Fruit fly (Drosophila melanogaster) whole organism, embryonic: Measurements from ENCODE around the gene Fit2.

Source experiments
- Atf-2 ChIP-seq: fragments of 200-800 bp; sonication (Bioruptor generic); optimal IDR thresholded peaks from 2 replicates; lab custom pipeline; 2016; ENCODE audit warnings: missing biosample characterization, missing genetic modification characterization
- B-H1 ChIP-seq: fragments of 200-800 bp; sonication (Bioruptor generic); IDR thresholded peaks from 3 replicates; pipeline ENCODE4 v1.3.6; 2022; ENCODE audit warnings: missing biosample characterization, missing genetic modification characterization
- B-H2 ChIP-seq: fragments of 200-800 bp; sonication (Bioruptor generic); optimal IDR thresholded peaks from 2 replicates; lab custom pipeline; 2018; ENCODE audit warnings: missing biosample characterization, mild to moderate bottlenecking, missing genetic modification characterization
- Bteb2 ChIP-seq: fragments of 200-800 bp; sonication (Bioruptor generic); optimal IDR thresholded peaks from 2 replicates; lab custom pipeline; 2016; ENCODE audit warnings: missing biosample characterization, missing genetic modification characterization
- CG10565 ChIP-seq: fragments of 200-800 bp; sonication (Bioruptor generic); optimal IDR thresholded peaks from 3 replicates; lab custom pipeline; 2016; ENCODE audit warnings: missing biosample characterization, mild to moderate bottlenecking, missing genetic modification characterization
- CG10654 ChIP-seq: fragments of 200-800 bp; sonication (Bioruptor generic); optimal IDR thresholded peaks from 2 replicates; lab custom pipeline; 2016; ENCODE audit warnings: missing biosample characterization, missing genetic modification characterization
- CG13296 ChIP-seq: fragments of 200-800 bp; sonication (Bioruptor generic); optimal IDR thresholded peaks from 3 replicates; lab custom pipeline; 2018; ENCODE audit warnings: missing biosample characterization, mild to moderate bottlenecking, missing genetic modification characterization
- CG14860 ChIP-seq: fragments of 200-800 bp; sonication (Bioruptor generic); IDR thresholded peaks from 3 replicates; pipeline ENCODE4 v1.3.6; 2022; ENCODE audit warnings: missing biosample characterization, missing genetic modification characterization; ENCODE audit not compliant: partially characterized antibody
- CG1529 ChIP-seq: fragments of 200-800 bp; sonication (Bioruptor generic); optimal IDR thresholded peaks from 3 replicates; lab custom pipeline; 2018; ENCODE audit warnings: missing biosample characterization, missing genetic modification characterization
- CG15696 ChIP-seq: fragments of 200-800 bp; sonication (Bioruptor generic); optimal IDR thresholded peaks from 2 replicates; lab custom pipeline; 2019; ENCODE audit warnings: missing biosample characterization, mild to moderate bottlenecking, missing genetic modification characterization, moderate library complexity
- CG1602 ChIP-seq: fragments of 200-800 bp; sonication (Bioruptor generic); optimal IDR thresholded peaks from 3 replicates; lab custom pipeline; 2016; ENCODE audit warnings: missing biosample characterization, missing genetic modification characterization
- CG1792 ChIP-seq: fragments of 200-800 bp; sonication (Bioruptor generic); optimal IDR thresholded peaks from 2 replicates; lab custom pipeline; 2016; ENCODE audit warnings: missing biosample characterization, missing genetic modification characterization
- CG18599 ChIP-seq: fragments of 200-800 bp; sonication (Bioruptor generic); optimal IDR thresholded peaks from 3 replicates; lab custom pipeline; 2017; ENCODE audit warnings: missing biosample characterization, missing genetic modification characterization, mild to moderate bottlenecking, moderate library complexity, missing genetic modification reagents
- CG18764 ChIP-seq: fragments of 200-800 bp; sonication (Bioruptor generic); optimal IDR thresholded peaks from 3 replicates; lab custom pipeline; 2016; ENCODE audit warnings: missing biosample characterization, missing genetic modification characterization
- CG3726 ChIP-seq: fragments of 200-800 bp; sonication (Bioruptor generic); IDR thresholded peaks from 3 replicates; pipeline ENCODE4, ENCODE4 v1.3.6; 2022; ENCODE audit warnings: missing biosample characterization, missing genetic modification characterization
- CG3838 ChIP-seq: fragments of 200-800 bp; sonication (Bioruptor generic); optimal IDR thresholded peaks from 3 replicates; lab custom pipeline; 2016; ENCODE audit warnings: missing biosample characterization, missing genetic modification characterization
- CG6813 ChIP-seq: fragments of 200-800 bp; sonication (Bioruptor generic); optimal IDR thresholded peaks from 2 replicates; lab custom pipeline; 2017; ENCODE audit warnings: missing biosample characterization, missing genetic modification characterization, mild to moderate bottlenecking, moderate library complexity, missing genetic modification reagents
- CG9932 ChIP-seq: fragments of 200-800 bp; sonication (Bioruptor generic); IDR thresholded peaks from 2 replicates; pipeline ENCODE4 v1.3.6; 2022; ENCODE audit warnings: missing biosample characterization, missing genetic modification characterization
- CoRest ChIP-seq: fragments of 200-800 bp; sonication (Bioruptor generic); optimal IDR thresholded peaks from 3 replicates; lab custom pipeline; 2018; ENCODE audit warnings: missing biosample characterization, mild to moderate bottlenecking, missing genetic modification characterization, moderate library complexity
- Dll ChIP-seq: fragments of 200-800 bp; sonication (Bioruptor generic); IDR thresholded peaks from 4 replicates; pipeline ENCODE4 v1.3.6; 2022; ENCODE audit warnings: missing biosample characterization, missing genetic modification characterization; ENCODE audit not compliant: partially characterized antibody
- Gug ChIP-seq: fragments of 200-800 bp; sonication (Bioruptor generic); IDR thresholded peaks from 4 replicates; pipeline ENCODE4 v1.3.6; 2022; ENCODE audit warnings: missing biosample characterization, missing genetic modification characterization
- HHEX ChIP-seq: fragments of 200-800 bp; sonication (Bioruptor generic); optimal IDR thresholded peaks from 3 replicates; lab custom pipeline; 2017; ENCODE audit warnings: missing biosample characterization, mild to moderate bottlenecking, missing genetic modification characterization, missing genetic modification reagents
- Jarid2 ChIP-seq: fragments of 200-800 bp; sonication (Bioruptor generic); optimal IDR thresholded peaks from 3 replicates; lab custom pipeline; 2017; ENCODE audit warnings: mild to moderate bottlenecking, missing biosample characterization, missing genetic modification reagents, missing genetic modification characterization
- MTF-1 ChIP-seq: fragments of 200-800 bp; sonication (Bioruptor generic); optimal IDR thresholded peaks from 2 replicates; lab custom pipeline; 2018; ENCODE audit warnings: missing biosample characterization, mild to moderate bottlenecking, missing genetic modification characterization, borderline replicate concordance
- Mes4 ChIP-seq: fragments of 200-800 bp; sonication (Bioruptor generic); optimal IDR thresholded peaks from 2 replicates; lab custom pipeline; 2016; ENCODE audit warnings: missing biosample characterization, missing genetic modification characterization
- Oaz ChIP-seq: fragments of 200-800 bp; sonication (Bioruptor generic); IDR thresholded peaks from 2 replicates; pipeline ENCODE4 v1.3.6; 2022; ENCODE audit warnings: missing biosample characterization, missing genetic modification characterization
- Sin3A ChIP-seq: fragments of >200 bp; optimal IDR thresholded peaks from 2 replicates; lab custom pipeline; 2018
- bowl ChIP-seq: fragments of 200-800 bp; sonication (Bioruptor generic); IDR thresholded peaks from 2 replicates; pipeline ENCODE4 v1.3.6; 2022; ENCODE audit warnings: missing biosample characterization, missing genetic modification characterization
- crp ChIP-seq, 2 experiments: fragments of 200-800 bp; sonication (Bioruptor generic); optimal IDR thresholded peaks; 2 replicates in 1 of 2; 3 replicates in 1 of 2; lab custom pipeline; 2017; ENCODE audit warnings: missing biosample characterization in 2 of 2, missing genetic modification characterization in 2 of 2, mild to moderate bottlenecking in 1 of 2, moderate library complexity in 1 of 2
- dati ChIP-seq: fragments of 200-800 bp; sonication (Bioruptor generic); IDR thresholded peaks from 2 replicates; pipeline ENCODE4 v1.3.6; 2022; ENCODE audit warnings: missing biosample characterization, missing genetic modification characterization
- esg ChIP-seq: fragments of 200-800 bp; sonication (Bioruptor generic); conservative IDR thresholded peaks from 2 replicates; pipeline ENCODE4 v1.3.6; 2022; ENCODE audit warnings: missing biosample characterization, missing genetic modification characterization
- fd3F ChIP-seq: fragments of 200-800 bp; sonication (Bioruptor generic); optimal IDR thresholded peaks from 2 replicates; lab custom pipeline; 2018; ENCODE audit warnings: missing biosample characterization, mild to moderate bottlenecking, missing genetic modification characterization, moderate library complexity
- fd96Cb ChIP-seq: fragments of 200-800 bp; sonication (Bioruptor generic); optimal IDR thresholded peaks from 2 replicates; lab custom pipeline; 2018; ENCODE audit warnings: missing biosample characterization, mild to moderate bottlenecking, missing genetic modification characterization, moderate library complexity
- fru ChIP-seq: fragments of >200 bp; optimal IDR thresholded peaks from 2 replicates; lab custom pipeline; 2017
- kah ChIP-seq: fragments of 200-800 bp; sonication (Bioruptor generic); optimal IDR thresholded peaks from 2 replicates; lab custom pipeline; 2018; ENCODE audit warnings: missing biosample characterization, mild to moderate bottlenecking, missing genetic modification characterization
- kni ChIP-seq: fragments of 200-800 bp; sonication (Bioruptor generic); optimal IDR thresholded peaks from 3 replicates; lab custom pipeline; 2017; ENCODE audit warnings: mild to moderate bottlenecking, missing biosample characterization, missing genetic modification reagents, missing genetic modification characterization
- mirr ChIP-seq: fragments of 200-800 bp; sonication (Bioruptor generic); optimal IDR thresholded peaks from 3 replicates; lab custom pipeline; 2018; ENCODE audit warnings: missing biosample characterization, mild to moderate bottlenecking, missing genetic modification characterization
- nmo ChIP-seq: fragments of 200-800 bp; sonication (Bioruptor generic); optimal IDR thresholded peaks from 2 replicates; lab custom pipeline; 2018; ENCODE audit warnings: missing biosample characterization, mild to moderate bottlenecking, missing genetic modification characterization, moderate library complexity
- nom ChIP-seq: fragments of 200-800 bp; sonication (Bioruptor generic); optimal IDR thresholded peaks from 2 replicates; lab custom pipeline; 2017; ENCODE audit warnings: missing biosample characterization, missing genetic modification characterization, mild to moderate bottlenecking, moderate library complexity, missing genetic modification reagents
- psq ChIP-seq: fragments of 200-800 bp; sonication (Bioruptor generic); optimal IDR thresholded peaks from 2 replicates; lab custom pipeline; 2017; ENCODE audit warnings: missing biosample characterization, missing genetic modification characterization
- repo ChIP-seq: fragments of 200-800 bp; sonication (Bioruptor generic); optimal IDR thresholded peaks from 2 replicates; lab custom pipeline; 2016; ENCODE audit warnings: missing biosample characterization, missing genetic modification characterization
- run ChIP-seq: fragments of 200-800 bp; sonication (Bioruptor generic); optimal IDR thresholded peaks from 3 replicates; lab custom pipeline; 2018; ENCODE audit warnings: missing biosample characterization, mild to moderate bottlenecking, missing genetic modification characterization
- slp2 ChIP-seq: fragments of 200-800 bp; sonication (Bioruptor generic); optimal IDR thresholded peaks from 2 replicates; lab custom pipeline; 2016; ENCODE audit warnings: missing biosample characterization, missing genetic modification characterization
- sob ChIP-seq: fragments of 200-800 bp; sonication (Bioruptor generic); IDR thresholded peaks from 2 replicates; pipeline ENCODE4 v1.3.6; 2022; ENCODE audit warnings: missing biosample characterization, missing genetic modification characterization
- twi ChIP-seq: fragments of 200-800 bp; optimal IDR thresholded peaks from 2 replicates; lab custom pipeline; 2019; ENCODE audit warnings: missing biosample characterization, mild to moderate bottlenecking, missing genetic modification characterization, moderate library complexity
- usp ChIP-seq: fragments of >200 bp; optimal IDR thresholded peaks from 2 replicates; lab custom pipeline; 2017; ENCODE audit warnings: missing biosample characterization, missing genetic modification characterization
- vnd ChIP-seq: fragments of 200-800 bp; sonication (Bioruptor generic); IDR thresholded peaks from 3 replicates; pipeline ENCODE4 v1.3.6; 2022; ENCODE audit warnings: missing biosample characterization, missing genetic modification characterization; ENCODE audit not compliant: partially characterized antibody
- vvl ChIP-seq: fragments of 200-800 bp; sonication (Bioruptor generic); IDR thresholded peaks from 2 replicates; pipeline ENCODE4 v1.3.6; 2022; ENCODE audit warnings: missing biosample characterization, missing genetic modification characterization

Gene Fit2

dm6 chr3L:16986062-16987013 is 37.8 kb upstream of the Fit2 start (continued):
- TF ChIP-seq CG10654 (GFP tag; lab: Kevin White, UChicago) (no peak), Mes4 (GFP tag; lab: Kevin White, UChicago) (no peak), CG14860 (GFP tag; lab: Robert Waterston, UW) (no peak), psq (no peak), B-H2 (GFP tag; lab: Kevin White, UChicago) (no peak), kah (GFP tag; lab: Kevin White, UChicago) (peak; percentile 44), vvl (peak; percentile 41; the same call in 1 of the 2 replicates), esg (GFP tag; lab: Robert Waterston, UW) (0 out of 2 replicates have a peak, but pooled peaks have one; percentile 15), usp (GFP tag; lab: Kevin White, UChicago) (no peak), fru (lab: Kevin White, UChicago) (no peak), Atf-2 (GFP tag; lab: Kevin White, UChicago) (peak; percentile 24), CG6813 (GFP tag; lab: Kevin White, UChicago) (no peak), twi (tag; lab: Kevin White, UChicago) (no peak), CG3726 (GFP tag; lab: Robert Waterston, UW) (peak; percentile 28; the same call in 1 of the 3 replicates), bowl (GFP tag; lab: Robert Waterston, UW) (peak; percentile 14; the same call in 1 of the 2 replicates), Sin3A (lab: Kevin White, UChicago) (no peak), CG9932 (GFP tag; lab: Robert Waterston, UW) (peak; percentile 45; the same call in 1 of the 2 replicates), Dll (GFP tag; lab: Robert Waterston, UW) (peak; percentile 32; the same call in 2 of the 4 replicates), mirr (GFP tag; lab: Kevin White, UChicago) (no peak), nmo (GFP tag; lab: Kevin White, UChicago) (peak; percentile 65), B-H1 (GFP tag; lab: Robert Waterston, UW) (0 out of 3 replicates have a peak, but pooled peaks have one; percentile 22), CG13296 (GFP tag; lab: Kevin White, UChicago) (peak; percentile 35), run (tag; lab: Kevin White, UChicago) (no peak), HHEX (GFP tag; lab: Kevin White, UChicago) (peak; percentile 5), CG10565 (GFP tag; lab: Kevin White, UChicago) (no peak), sob (GFP tag; lab: Robert Waterston, UW) (peak; percentile 54), Gug (GFP tag; lab: Robert Waterston, UW) (peak; percentile 61; the same call in 2 of the 4 replicates), CG18764 (GFP tag; lab: Kevin White, UChicago) (no peak), crp (GFP tag; optimal IDR thresholded peaks at IDR 0.05; lab: Kevin White, UChicago) (peak in 1 of 2 experiments; percentile 25), Jarid2 (GFP tag; lab: Kevin White, UChicago) (peak; percentile 50), CG18599 (GFP tag; lab: Kevin White, UChicago) (peak; percentile 27), nom (peak; percentile 60), CG1792 (GFP tag; lab: Kevin White, UChicago) (no peak), slp2 (no peak), CG1602 (GFP tag; lab: Kevin White, UChicago) (peak; percentile 57), CG1529 (GFP tag; lab: Kevin White, UChicago) (peak; percentile 34), CG15696 (tag; lab: Kevin White, UChicago) (no peak), Oaz (GFP tag; lab: Robert Waterston, UW) (no peak), kni (GFP tag; lab: Kevin White, UChicago) (no peak), fd3F (GFP tag; lab: Kevin White, UChicago) (no peak), dati (GFP tag; lab: Robert Waterston, UW) (peak; percentile 52; the same call in 1 of the 2 replicates), Bteb2 (no peak), vnd (no peak), repo (no peak), fd96Cb (tag; lab: Kevin White, UChicago) (peak; percentile 54), CoRest (tag; lab: Kevin White, UChicago) (peak; percentile 71), CG3838 (GFP tag; lab: Kevin White, UChicago) (no peak), MTF-1 (GFP tag; lab: Kevin White, UChicago) (peak; percentile 0)
